Worm (Caenorhabditis elegans): Measurements from ENCODE around the gene algn-6.

- TF ChIP-seq nhr-12 (tag; optimal IDR thresholded peaks at IDR 0.05) (no peak), skn-1 (tag; optimal IDR thresholded peaks at IDR 0.05) (no peak), ceh-16 (tag; optimal IDR thresholded peaks at IDR 0.05) (no peak), lin-39 (tag; optimal IDR thresholded peaks at IDR 0.05) (no peak), fos-1 (tag; optimal IDR thresholded peaks at IDR 0.05) (no peak), nhr-25 (tag; optimal IDR thresholded peaks at IDR 0.05) (no peak), ceh-28 (tag; optimal IDR thresholded peaks at IDR 0.05) (no peak), nhr-76 (tag; optimal IDR thresholded peaks at IDR 0.05) (no peak), zag-1 (tag; optimal IDR thresholded peaks at IDR 0.05) (no peak), unc-62 (GFP tag; optimal IDR thresholded peaks at IDR 0.05) (no peak), R02D3.7 (tag; optimal IDR thresholded peaks at IDR 0.05) (no peak), elt-1 (tag; optimal IDR thresholded peaks at IDR 0.05) (no peak), lin-15B (tag; optimal IDR thresholded peaks at IDR 0.05) (no peak), nhr-67 (tag; optimal IDR thresholded peaks at IDR 0.05) (no peak)
These were observed 18.3 kb downstream of the algn-6 start for ce11 chrII:8057911-8058310.

Data from whole organism, L3 larva.